Fruit fly (Drosophila melanogaster) S2 (cell line): ENCODE measurements around the gene Sb.
A peak's percentile ranks its signal among the peaks of the same experiment; 100 is the strongest.

ENCODE experiments used
- CG8478 ChIP-seq: fragments of >200 bp; optimal IDR thresholded peaks from 2 replicates; lab custom pipeline; 2018
- CTCF ChIP-seq, 2 experiments: fragments of >200 bp; optimal IDR thresholded peaks; 2 replicates each; lab custom pipeline; 2018

The Sb gene

dm6 chr3R:16098333-16099267 is 17.4 kb upstream of the Sb start, which contains the start of the genes Mhcl and Akt:
Gene Mhcl (minus strand): TSS chr3R:16098761.
Gene Akt (plus strand): TSS chr3R:16099228.
- TF ChIP-seq CTCF (optimal IDR thresholded peaks at IDR 0.05; lab: Kevin White, UChicago), result peak in 1 of 2 experiments; percentile 40
- no peak for TF ChIP-seq CG8478 (lab: Kevin White, UChicago)

dm6 chr3R:16099268-16100240 is 16.4 kb upstream of the Sb start:
- no peak for TF ChIP-seq CTCF (optimal IDR thresholded peaks at IDR 0.05; lab: Kevin White, UChicago)
- TF ChIP-seq CG8478 (lab: Kevin White, UChicago), result peak; percentile 78

- TF ChIP-seq CTCF (optimal IDR thresholded peaks at IDR 0.05; lab: Kevin White, UChicago) (no peak), CG8478 (lab: Kevin White, UChicago) (no peak)
Observed at dm6 chr3R:16105813-16106480, 10.0 kb upstream of the Sb start.

- TF ChIP-seq CTCF (optimal IDR thresholded peaks at IDR 0.05; lab: Kevin White, UChicago) (no peak), CG8478 (lab: Kevin White, UChicago) (no peak)
Observed at dm6 chr3R:16113124-16113523, 2.8 kb upstream of the Sb start.

- TF ChIP-seq CTCF (optimal IDR thresholded peaks at IDR 0.05; lab: Kevin White, UChicago) (no peak), CG8478 (lab: Kevin White, UChicago) (no peak)
Observed at dm6 chr3R:16117359-16117758, 1.4 kb downstream of the Sb start.

DNA sequence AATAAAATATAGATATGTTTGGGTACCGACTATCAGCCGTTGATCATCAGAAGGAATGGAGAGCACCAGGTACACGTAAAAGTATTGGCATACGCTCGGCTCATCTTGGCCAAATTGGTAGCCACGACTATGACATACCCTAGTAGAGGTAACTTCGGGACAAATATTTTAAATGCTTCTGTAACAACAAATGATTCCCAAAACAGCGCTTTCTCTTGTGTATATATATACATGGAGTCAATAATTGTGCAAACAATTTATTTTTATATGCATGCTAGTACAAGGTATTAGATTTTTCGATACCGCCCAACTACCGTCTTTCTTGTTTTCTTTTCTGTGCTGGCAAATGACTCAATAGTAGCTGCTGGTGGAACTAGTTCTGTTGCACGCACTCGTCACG is 3.5 kb downstream of the Sb start:
- TF ChIP-seq CG8478 (lab: Kevin White, UChicago), result no peak
- TF ChIP-seq CTCF (optimal IDR thresholded peaks at IDR 0.05; lab: Kevin White, UChicago), result no peak

DNA sequence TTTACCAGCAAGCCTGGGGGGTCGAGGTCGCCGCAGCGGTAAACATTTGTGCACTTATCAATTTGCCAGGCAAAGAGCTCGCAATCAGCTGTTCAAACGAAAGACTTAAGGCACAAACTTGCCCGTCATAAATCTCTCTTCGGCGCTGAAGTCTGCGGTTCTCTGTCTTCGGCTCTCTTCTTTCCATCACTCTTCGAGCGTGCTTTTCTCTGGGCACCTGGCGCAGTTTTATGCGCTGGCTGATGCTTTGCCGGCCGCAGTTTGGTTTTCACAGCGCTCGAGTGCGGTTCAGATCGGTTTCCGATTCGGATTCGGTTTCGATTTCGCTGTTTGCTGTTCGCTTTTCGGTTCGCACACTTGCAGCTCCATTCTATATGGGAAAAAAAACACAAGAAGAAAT is 12.5 kb downstream of the Sb start:
- TF ChIP-seq CG8478 (lab: Kevin White, UChicago), result no peak
- TF ChIP-seq CTCF (optimal IDR thresholded peaks at IDR 0.05; lab: Kevin White, UChicago), result no peak

- TF ChIP-seq CG8478 (lab: Kevin White, UChicago) (no peak), CTCF (optimal IDR thresholded peaks at IDR 0.05; lab: Kevin White, UChicago) (no peak)
Observed at dm6 chr3R:16135616-16136015, 19.7 kb downstream of the Sb start.

DNA sequence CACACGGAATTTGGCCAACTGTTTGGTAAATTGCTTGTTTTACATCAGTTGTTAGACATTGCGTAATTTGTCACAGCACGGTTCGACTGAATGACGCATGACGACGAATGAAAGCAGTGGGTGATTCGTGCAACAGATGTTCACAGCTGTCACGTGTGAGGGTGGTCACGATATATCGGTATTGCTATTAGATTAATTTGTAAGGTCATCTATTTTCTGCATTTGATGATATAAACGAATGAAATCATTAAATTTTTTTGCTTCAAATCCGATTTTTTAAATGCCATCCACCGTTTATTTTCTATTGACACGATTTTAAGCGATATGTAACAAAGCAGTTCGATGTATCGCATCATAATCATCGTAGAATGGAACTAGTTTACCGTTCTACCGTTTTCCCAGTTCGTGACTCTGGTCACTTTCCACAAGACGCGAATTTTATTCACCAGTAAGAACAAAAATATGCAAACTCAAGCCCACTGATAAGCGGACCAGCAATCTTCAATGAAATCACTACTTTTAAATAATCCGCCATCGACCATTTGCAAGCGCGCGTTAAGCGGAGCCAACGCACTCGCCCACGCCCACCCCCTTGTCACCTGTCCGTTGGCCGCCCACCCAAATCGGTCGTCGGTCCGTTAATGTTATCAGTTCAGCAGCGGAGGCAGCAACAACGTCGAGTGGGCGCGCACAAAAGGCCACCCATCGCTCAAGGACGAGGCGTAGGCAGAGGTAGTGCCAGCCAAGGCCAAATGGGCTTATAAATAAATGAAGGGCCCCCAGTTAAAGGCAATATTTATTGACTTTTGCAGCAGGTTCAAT is 30.9 kb downstream of the Sb start, which contains the start of the genes Mic26-27 and CG5916:
Gene Mic26-27 (minus strand): TSS at position 224 of the 822 bp plus-strand sequence.
Gene CG5916 (plus strand): TSS at position 398 of the 822 bp plus-strand sequence.
- peak; percentile 0 to 16 for TF ChIP-seq CTCF (optimal IDR thresholded peaks at IDR 0.05; lab: Kevin White, UChicago)
- TF ChIP-seq CG8478 (lab: Kevin White, UChicago), result no peak

dm6 chr3R:16148712-16149111 is 32.8 kb downstream of the Sb start:
- TF ChIP-seq CG8478 (lab: Kevin White, UChicago) (no peak), CTCF (optimal IDR thresholded peaks at IDR 0.05; lab: Kevin White, UChicago) (no peak)

dm6 chr3R:16151239-16151860 is 35.4 kb downstream of the Sb start, which contains the start of gene Fer2:
Gene Fer2 (minus strand): TSS chr3R:16151312.
- TF ChIP-seq CTCF (optimal IDR thresholded peaks at IDR 0.05; lab: Kevin White, UChicago) (no peak), CG8478 (lab: Kevin White, UChicago) (no peak)

dm6 chr3R:16152369-16152768 is 36.4 kb downstream of the Sb start:
- TF ChIP-seq CG8478 (lab: Kevin White, UChicago) (no peak), CTCF (optimal IDR thresholded peaks at IDR 0.05; lab: Kevin White, UChicago) (no peak)
